Worm (Caenorhabditis elegans): ENCODE data around the gene ZK632.14.

- TF ChIP-seq zag-1 (tag; optimal IDR thresholded peaks at IDR 0.05) (no peak), nhr-11 (tag; optimal IDR thresholded peaks at IDR 0.05) (no peak), sdz-12 (GFP tag; optimal IDR thresholded peaks at IDR 0.05) (no peak), fos-1 (tag; optimal IDR thresholded peaks at IDR 0.05) (no peak), hlh-11 (tag; optimal IDR thresholded peaks at IDR 0.05) (no peak), dpl-1 (GFP tag; optimal IDR thresholded peaks at IDR 0.05) (no peak), nhr-77 (tag; optimal IDR thresholded peaks at IDR 0.05) (no peak), Y75B8A.6 (GFP tag; IDR thresholded peaks at IDR 0.05) (no peak), nhr-10 (tag; optimal IDR thresholded peaks at IDR 0.05) (no peak), arid-1 (GFP tag; conservative IDR thresholded peaks at IDR 0.05) (no peak), lir-3 (tag; optimal IDR thresholded peaks at IDR 0.05) (no peak), daf-8 (GFP tag; IDR thresholded peaks at IDR 0.05) (no peak), set-16 (GFP tag; IDR thresholded peaks at IDR 0.05) (no peak)
Observed at ce11 chrIII:9779080-9779479, 34.2 kb upstream of the ZK632.14 start.

Data from whole organism, L4 larva.